Worm (Caenorhabditis elegans): ENCODE data around the gene pha-4.

- TF ChIP-seq alr-1 (tag; optimal IDR thresholded peaks at IDR 0.05) (no peak), skn-1 (tag; optimal IDR thresholded peaks at IDR 0.05) (no peak), fos-1 (tag; optimal IDR thresholded peaks at IDR 0.05) (no peak), unc-62 (GFP tag; optimal IDR thresholded peaks at IDR 0.05) (no peak), ZK546.5 (tag; optimal IDR thresholded peaks at IDR 0.05) (no peak), dmd-4 (tag; optimal IDR thresholded peaks at IDR 0.05) (no peak), lin-39 (tag; optimal IDR thresholded peaks at IDR 0.05) (no peak), elt-3 (tag; optimal IDR thresholded peaks at IDR 0.05) (no peak), nhr-77 (tag; optimal IDR thresholded peaks at IDR 0.05) (no peak), aly-2 (tag; optimal IDR thresholded peaks at IDR 0.05) (no peak)
Observed at ce11 chrV:20785050-20785847, 32.4 kb downstream of the pha-4 start.

Measured in whole organism, L2 larva.